Worm (Caenorhabditis elegans) whole organism, late embryonic: Measurements from ENCODE around the gene sup-35.

Experiments
- ama-1 ChIP-seq: fragments of 150-350 bp; optimal IDR thresholded peaks from 2 replicates; lab custom pipeline; 2014
- ceh-22 ChIP-seq: sonication (generic microtip); optimal IDR thresholded peaks from 2 replicates; lab custom pipeline; 2017; ENCODE audit warnings: missing biosample characterization, missing genetic modification characterization
- ets-4 ChIP-seq: sonication (generic microtip); optimal IDR thresholded peaks from 2 replicates; lab custom pipeline; 2016; ENCODE audit warnings: missing genetic modification characterization, missing compliant biosample characterization
- lin-11 ChIP-seq: fragments of 200-800 bp; sonication (Bioruptor generic); optimal IDR thresholded peaks from 2 replicates; lab custom pipeline; 2018; ENCODE audit warnings: mild to moderate bottlenecking, missing genetic modification characterization, missing compliant biosample characterization
- odd-2 ChIP-seq: sonication (generic microtip); optimal IDR thresholded peaks from 2 replicates; lab custom pipeline; 2017; ENCODE audit warnings: antibody characterized with exemption, mild to moderate bottlenecking, missing genetic modification characterization, missing compliant biosample characterization
- pag-3 ChIP-seq: sonication (generic microtip); optimal IDR thresholded peaks from 2 replicates; lab custom pipeline; 2016; ENCODE audit warnings: missing compliant biosample characterization, missing genetic modification characterization, borderline replicate concordance
- pha-4 ChIP-seq: fragments of 150-350 bp; optimal IDR thresholded peaks from 2 replicates; lab custom pipeline; 2018; ENCODE audit warnings: missing biosample characterization, missing genetic modification reagents, missing genetic modification characterization
- pqm-1 ChIP-seq: sonication (generic microtip); optimal IDR thresholded peaks from 2 replicates; lab custom pipeline; 2016; ENCODE audit warnings: missing genetic modification characterization, missing compliant biosample characterization
- unc-86 ChIP-seq: sonication (generic microtip); optimal IDR thresholded peaks from 2 replicates; lab custom pipeline; 2016; ENCODE audit warnings: missing genetic modification characterization, missing compliant biosample characterization

DNA sequence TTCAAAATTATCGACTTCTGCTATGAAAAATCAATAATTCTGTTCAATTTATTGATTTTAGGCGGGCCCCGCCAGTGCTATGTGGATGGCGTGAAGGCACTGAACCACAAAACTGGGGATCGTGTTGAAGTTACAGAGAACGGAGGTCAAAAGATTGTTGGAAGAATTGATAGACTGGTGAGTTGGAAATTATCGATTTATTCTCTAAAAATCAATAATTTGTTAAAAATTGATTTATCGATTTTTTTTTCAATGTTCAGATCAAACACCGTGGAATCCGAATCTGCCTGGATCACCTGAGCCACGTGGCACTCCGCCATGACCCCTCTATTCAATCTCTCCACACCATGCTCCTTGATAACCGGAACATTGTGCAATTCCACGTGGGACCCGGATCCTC is 48.8 kb downstream of the sup-35 start:
- TF ChIP-seq pqm-1 (tag; lab: Kevin White, UChicago): no peak
- no peak for TF ChIP-seq ets-4 (tag; lab: Kevin White, UChicago)
- TF ChIP-seq ama-1 (lab: Kevin White, UChicago): no peak
- no peak for TF ChIP-seq pha-4 (tag; lab: Kevin White, UChicago)
- no peak for TF ChIP-seq odd-2 (tag; lab: Kevin White, UChicago)
- TF ChIP-seq unc-86 (tag; lab: Kevin White, UChicago): no peak
- TF ChIP-seq ceh-22 (tag; lab: Kevin White, UChicago): no peak
- TF ChIP-seq pag-3 (tag; lab: Kevin White, UChicago): no peak
- no peak for TF ChIP-seq lin-11 (tag; lab: Kevin White, UChicago)
